Worm (Caenorhabditis elegans) whole organism, young adult: ENCODE measurements around the gene sec-22.
A peak's percentile ranks its signal among the peaks of the same experiment; 100 is the strongest.

Experiments
- B0019.2 ChIP-seq: fragments of 200-800 bp; sonication (Bioruptor generic); conservative IDR thresholded peaks from 2 replicates; pipeline ENCODE4 v1.3.6; 2022; ENCODE audit warnings: missing genetic modification reagents, missing genetic modification characterization, missing compliant biosample characterization
- B0261.1 ChIP-seq: sonication (generic microtip); optimal IDR thresholded peaks from 2 replicates; lab custom pipeline; 2016; ENCODE audit warnings: mild to moderate bottlenecking, missing genetic modification characterization, moderate library complexity, missing compliant biosample characterization
- B0336.3 ChIP-seq: fragments of 200-800 bp; sonication (Bioruptor generic); IDR thresholded peaks from 2 replicates; pipeline ENCODE4 v1.3.6; 2022; ENCODE audit warnings: missing genetic modification characterization, missing compliant biosample characterization
- C06A6.2 ChIP-seq: fragments of 200-800 bp; sonication (Bioruptor generic); conservative IDR thresholded peaks from 2 replicates; pipeline ENCODE4 v1.3.6; 2022; ENCODE audit warnings: missing genetic modification characterization, missing compliant biosample characterization
- F33H1.4 ChIP-seq: fragments of 200-800 bp; sonication (Bioruptor generic); IDR thresholded peaks from 2 replicates; pipeline ENCODE4 v1.3.6; 2022; ENCODE audit warnings: missing genetic modification reagents, missing genetic modification characterization, missing compliant biosample characterization
- F39B2.1 ChIP-seq: fragments of 200-800 bp; sonication (Bioruptor generic); IDR thresholded peaks from 2 replicates; pipeline ENCODE4 v1.3.6; 2022; ENCODE audit warnings: missing genetic modification reagents, missing genetic modification characterization, missing compliant biosample characterization
- Y67H2A.10 ChIP-seq: fragments of 200-800 bp; sonication (Bioruptor generic); conservative IDR thresholded peaks from 2 replicates; pipeline ENCODE4 v1.3.6; 2022; ENCODE audit warnings: missing genetic modification reagents, missing genetic modification characterization, missing compliant biosample characterization
- Y95B8A.8 ChIP-seq: fragments of 200-800 bp; sonication (Bioruptor generic); IDR thresholded peaks from 2 replicates; pipeline ENCODE4 v1.3.6; 2022; ENCODE audit warnings: missing genetic modification reagents, missing genetic modification characterization, missing compliant biosample characterization
- ama-1 ChIP-seq, 3 experiments: fragments of 150-350 bp in 1 of 3; sonication (generic microtip) in 2 of 3; optimal IDR thresholded peaks; 2 replicates each; lab custom pipeline; 2014 to 2018; ENCODE audit warnings: missing biosample characterization in 2 of 3, missing genetic modification characterization in 2 of 3, missing genetic modification reagents in 2 of 3
- atf-7 ChIP-seq: sonication (generic microtip); optimal IDR thresholded peaks from 2 replicates; lab custom pipeline; 2017; ENCODE audit warnings: mild to moderate bottlenecking, missing genetic modification characterization, missing compliant biosample characterization
- attf-6 ChIP-seq: fragments of 200-800 bp; sonication (Bioruptor generic); IDR thresholded peaks from 2 replicates; pipeline ENCODE4 v1.3.6; 2022; ENCODE audit warnings: missing genetic modification reagents, missing genetic modification characterization, missing compliant biosample characterization
- bed-1 ChIP-seq: fragments of 200-800 bp; sonication (Bioruptor generic); IDR thresholded peaks from 2 replicates; pipeline ENCODE4 v1.3.6; 2022; ENCODE audit warnings: missing genetic modification reagents, missing genetic modification characterization, missing compliant biosample characterization
- ceh-27 ChIP-seq: fragments of 200-800 bp; sonication (Bioruptor generic); optimal IDR thresholded peaks from 2 replicates; lab custom pipeline; 2018; ENCODE audit warnings: mild to moderate bottlenecking, missing genetic modification characterization, moderate library complexity, missing compliant biosample characterization
- ceh-40 ChIP-seq: fragments of 200-800 bp; sonication (Bioruptor generic); IDR thresholded peaks from 2 replicates; pipeline ENCODE4 v1.3.6; 2022; ENCODE audit warnings: missing genetic modification characterization, missing compliant biosample characterization
- ceh-79 ChIP-seq: sonication (generic microtip); optimal IDR thresholded peaks from 2 replicates; lab custom pipeline; 2017; ENCODE audit warnings: mild to moderate bottlenecking, missing genetic modification characterization, missing compliant biosample characterization
- ceh-91 ChIP-seq: fragments of 200-800 bp; sonication (Bioruptor generic); IDR thresholded peaks from 2 replicates; pipeline ENCODE4 v1.3.6; 2022; ENCODE audit warnings: missing genetic modification reagents, missing genetic modification characterization, missing compliant biosample characterization
- die-1 ChIP-seq: sonication (generic microtip); optimal IDR thresholded peaks from 2 replicates; lab custom pipeline; 2016; ENCODE audit warnings: missing genotype, mild to moderate bottlenecking, missing genetic modification characterization, missing compliant biosample characterization
- efl-1 ChIP-seq: fragments of 150-350 bp; optimal IDR thresholded peaks from 2 replicates; lab custom pipeline; 2014; ENCODE audit warnings: missing biosample characterization, missing genetic modification reagents, missing genetic modification characterization
- fkh-3 ChIP-seq: sonication (generic microtip); optimal IDR thresholded peaks from 2 replicates; lab custom pipeline; 2016; ENCODE audit warnings: mild to moderate bottlenecking, missing genetic modification characterization, missing compliant biosample characterization
- him-1 ChIP-seq: sonication (generic microtip); optimal IDR thresholded peaks from 2 replicates; lab custom pipeline; 2016; ENCODE audit warnings: missing genotype, missing genetic modification reagents, missing genetic modification characterization, missing compliant biosample characterization
- hlh-26 ChIP-seq: fragments of 200-800 bp; sonication (Bioruptor generic); conservative IDR thresholded peaks from 2 replicates; pipeline ENCODE4 v1.3.6; 2022; ENCODE audit warnings: missing genetic modification reagents, missing genetic modification characterization, missing compliant biosample characterization
- hmg-1.2 ChIP-seq: fragments of 200-800 bp; sonication (Bioruptor generic); IDR thresholded peaks from 2 replicates; pipeline ENCODE4 v1.3.6; 2022; ENCODE audit warnings: missing genetic modification reagents, missing genetic modification characterization, missing compliant biosample characterization
- let-607 ChIP-seq, 2 experiments: fragments of 200-800 bp in 1 of 2; sonication (Bioruptor generic) in 1 of 2; sonication (generic microtip) in 1 of 2; optimal IDR thresholded peaks; 2 replicates each; lab custom pipeline; 2016 to 2018; ENCODE audit warnings: mild to moderate bottlenecking in 2 of 2, missing compliant biosample characterization in 2 of 2, missing genetic modification characterization in 2 of 2, moderate library complexity in 2 of 2, missing genotype in 1 of 2
- lin-26 ChIP-seq: fragments of 200-800 bp; sonication (Bioruptor generic); IDR thresholded peaks from 2 replicates; pipeline ENCODE4 v1.3.6; 2022; ENCODE audit warnings: missing genetic modification reagents, missing genetic modification characterization, missing compliant biosample characterization
- lin-54 ChIP-seq: fragments of 200-800 bp; sonication (Bioruptor generic); optimal IDR thresholded peaks from 2 replicates; lab custom pipeline; 2018; ENCODE audit warnings: mild to moderate bottlenecking, missing genetic modification characterization, missing compliant biosample characterization
- lsl-1 ChIP-seq: fragments of 200-800 bp; sonication (Bioruptor generic); optimal IDR thresholded peaks from 2 replicates; lab custom pipeline; 2018; ENCODE audit warnings: mild to moderate bottlenecking, missing genetic modification characterization, moderate library complexity, missing compliant biosample characterization
- madf-8 ChIP-seq: fragments of 200-800 bp; sonication (Bioruptor generic); conservative IDR thresholded peaks from 2 replicates; pipeline ENCODE4 v1.3.6; 2022; ENCODE audit warnings: missing genetic modification reagents, missing genetic modification characterization, missing compliant biosample characterization
- mcd-1 ChIP-seq: fragments of 200-800 bp; sonication (Bioruptor generic); IDR thresholded peaks from 2 replicates; pipeline ENCODE4 v1.3.6; 2022; ENCODE audit warnings: missing genetic modification reagents, missing genetic modification characterization, missing compliant biosample characterization
- mxl-1 ChIP-seq: sonication (generic microtip); optimal IDR thresholded peaks from 2 replicates; lab custom pipeline; 2016; ENCODE audit warnings: missing genetic modification characterization, missing compliant biosample characterization
- nhr-120 ChIP-seq: fragments of 200-800 bp; sonication (Bioruptor generic); IDR thresholded peaks from 2 replicates; pipeline ENCODE4 v1.3.6; 2022; ENCODE audit warnings: missing genetic modification characterization, missing compliant biosample characterization
- nhr-27 ChIP-seq: fragments of 200-800 bp; sonication (Bioruptor generic); optimal IDR thresholded peaks from 2 replicates; lab custom pipeline; 2018; ENCODE audit warnings: mild to moderate bottlenecking, missing genetic modification characterization, moderate library complexity, missing compliant biosample characterization
- nhr-90 ChIP-seq: sonication (generic microtip); optimal IDR thresholded peaks from 2 replicates; lab custom pipeline; 2016; ENCODE audit warnings: missing genotype, mild to moderate bottlenecking, missing genetic modification characterization, missing compliant biosample characterization
- pbrm-1 ChIP-seq: fragments of 200-800 bp; sonication (Bioruptor generic); IDR thresholded peaks from 2 replicates; pipeline ENCODE4 v1.3.6; 2022; ENCODE audit warnings: missing genetic modification reagents, missing genetic modification characterization, missing compliant biosample characterization
- rpc-1 ChIP-seq, 2 experiments: fragments of 150-350 bp in 1 of 2; sonication (generic microtip) in 1 of 2; optimal IDR thresholded peaks; 2 replicates each; lab custom pipeline; 2014 to 2018; ENCODE audit warnings: missing biosample characterization in 1 of 2, missing genetic modification characterization in 1 of 2, missing genetic modification reagents in 1 of 2, missing genotype in 1 of 2
- sdz-38 ChIP-seq: sonication (generic microtip); optimal IDR thresholded peaks from 2 replicates; lab custom pipeline; 2016; ENCODE audit warnings: missing genotype, missing genetic modification characterization, missing compliant biosample characterization
- somi-1 ChIP-seq: fragments of 200-800 bp; sonication (Bioruptor generic); optimal IDR thresholded peaks from 2 replicates; lab custom pipeline; 2018; ENCODE audit warnings: mild to moderate bottlenecking, missing genetic modification characterization, missing compliant biosample characterization
- tbp1 ChIP-seq: fragments of 200-800 bp; sonication (Bioruptor generic); optimal IDR thresholded peaks from 2 replicates; lab custom pipeline; 2018; ENCODE audit warnings: mild to moderate bottlenecking, missing genetic modification characterization, missing compliant biosample characterization
- tbx-9 ChIP-seq: sonication (generic microtip); optimal IDR thresholded peaks from 2 replicates; lab custom pipeline; 2016; ENCODE audit warnings: borderline replicate concordance, missing genetic modification characterization, inconsistent platforms, missing compliant biosample characterization
- unc-130 ChIP-seq: sonication (generic microtip); optimal IDR thresholded peaks from 2 replicates; lab custom pipeline; 2016; ENCODE audit warnings: missing genetic modification reagents, missing genetic modification characterization, missing compliant biosample characterization
- zfh-2 ChIP-seq: fragments of 200-800 bp; sonication (Bioruptor generic); conservative IDR thresholded peaks from 2 replicates; pipeline ENCODE4 v1.3.6; 2022; ENCODE audit warnings: missing genetic modification reagents, missing genetic modification characterization, missing compliant biosample characterization
- ztf-26 ChIP-seq: sonication (generic microtip); optimal IDR thresholded peaks from 2 replicates; lab custom pipeline; 2017; ENCODE audit warnings: missing genetic modification characterization, missing compliant biosample characterization
- ztf-28 ChIP-seq: fragments of 200-800 bp; sonication (Bioruptor generic); IDR thresholded peaks from 2 replicates; pipeline ENCODE4 v1.3.6; 2022; ENCODE audit warnings: missing genetic modification reagents, missing genetic modification characterization, missing compliant biosample characterization

Gene sec-22

DNA sequence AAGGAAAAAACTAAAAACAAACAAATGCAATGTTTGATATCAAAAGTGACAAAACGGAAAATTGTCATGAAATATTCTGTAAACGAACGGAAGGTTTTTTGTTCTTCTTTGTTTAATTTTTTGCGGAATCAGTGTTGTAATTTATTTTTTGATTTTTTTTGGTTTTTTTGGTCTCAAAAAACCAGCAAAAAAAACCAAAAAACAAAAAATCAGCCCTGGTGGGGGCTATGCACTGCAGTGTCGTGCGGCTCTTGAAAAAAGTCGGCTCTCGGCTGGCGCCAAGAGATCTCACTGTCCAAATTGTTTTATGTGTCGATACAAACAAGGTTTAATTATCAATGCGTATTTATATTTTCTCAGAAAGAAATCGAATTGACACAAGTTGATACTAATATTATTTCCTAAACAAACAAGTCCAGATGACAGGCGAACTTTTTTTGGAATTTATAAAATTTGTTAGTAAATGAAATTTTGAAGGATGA is 22.9 kb upstream of the sec-22 start (continued):
- TF ChIP-seq mcd-1 (0 out of 2 replicates have a peak, but pooled peaks have one; percentile 15), B0019.2 (GFP tag; lab: Robert Waterston, UW) (no peak), C06A6.2 (no peak), somi-1 (GFP tag; lab: Kevin White, UChicago) (peak; percentile 55), tbp1 (GFP tag; lab: Kevin White, UChicago) (peak; percentile 16), Y67H2A.10 (GFP tag; lab: Robert Waterston, UW) (no peak), tbx-9 (tag; lab: Kevin White, UChicago) (no peak), ceh-27 (GFP tag; lab: Kevin White, UChicago) (no peak), unc-130 (no peak), ceh-91 (no peak), sdz-38 (tag; lab: Kevin White, UChicago) (no peak), nhr-120 (no peak), let-607 (tag; optimal IDR thresholded peaks at IDR 0.05; lab: Kevin White, UChicago) (peak; percentile 22), him-1 (no peak), lin-26 (0 out of 2 replicates have a peak, but pooled peaks have one; percentile 31), B0336.3 (GFP tag; lab: Robert Waterston, UW) (peak; percentile 64; the same call in 1 of the 2 replicates), die-1 (tag; lab: Kevin White, UChicago) (no peak), atf-7 (tag; lab: Kevin White, UChicago) (peak; percentile 26), hlh-26 (no peak), hmg-1.2 (GFP tag; lab: Robert Waterston, UW) (peak; percentile 40; the same call in 1 of the 2 replicates), ama-1 (optimal IDR thresholded peaks at IDR 0.05; lab: Kevin White, UChicago) (no peak), ama-1 (GFP tag; optimal IDR thresholded peaks at IDR 0.05; lab: Kevin White, UChicago) (no peak), bed-1 (GFP tag; lab: Robert Waterston, UW) (0 out of 2 replicates have a peak, but pooled peaks have one; percentile 13), ceh-40 (no peak), pbrm-1 (GFP tag; lab: Robert Waterston, UW) (0 out of 2 replicates have a peak, but pooled peaks have one; percentile 34), Y95B8A.8 (GFP tag; lab: Robert Waterston, UW) (peak; percentile 72; the same call in 1 of the 2 replicates), nhr-90 (tag; lab: Kevin White, UChicago) (no peak), nhr-27 (no peak), lsl-1 (GFP tag; lab: Kevin White, UChicago) (no peak), attf-6 (GFP tag; lab: Robert Waterston, UW) (no peak)

DNA sequence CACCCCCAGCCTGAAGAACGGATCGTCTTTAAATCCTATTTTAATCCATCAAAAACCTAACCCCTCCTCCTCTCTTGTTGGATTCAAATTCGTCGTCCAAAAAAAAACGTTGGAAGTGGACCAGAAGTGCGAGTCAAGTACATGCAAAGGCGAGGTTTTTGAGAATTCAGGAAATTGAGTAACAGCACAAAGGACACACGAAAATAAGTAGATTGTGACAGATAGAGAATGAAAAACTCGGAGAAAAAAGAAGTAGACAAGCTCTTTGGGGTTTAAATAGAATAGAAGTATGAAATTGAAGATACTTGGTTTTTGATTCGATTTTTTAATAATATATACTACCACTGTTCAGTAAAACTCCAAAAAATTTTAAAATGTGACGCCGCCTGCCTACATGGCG is 20.6 kb upstream of the sec-22 start:
- TF ChIP-seq rpc-1 (optimal IDR thresholded peaks at IDR 0.05; lab: Kevin White, UChicago), result no peak
- peak; percentile 26 for TF ChIP-seq rpc-1 (tag; optimal IDR thresholded peaks at IDR 0.05; lab: Kevin White, UChicago)
- TF ChIP-seq efl-1 (GFP tag; lab: Kevin White, UChicago), result no peak
- no peak for TF ChIP-seq F33H1.4 (GFP tag; lab: Robert Waterston, UW)
- no peak for TF ChIP-seq ztf-26 (tag; lab: Kevin White, UChicago)
- no peak for TF ChIP-seq bed-1 (GFP tag; lab: Robert Waterston, UW)
- no peak for TF ChIP-seq nhr-27
- TF ChIP-seq mxl-1 (tag; lab: Kevin White, UChicago), result no peak
- TF ChIP-seq madf-8 (GFP tag; lab: Robert Waterston, UW), result no peak

DNA sequence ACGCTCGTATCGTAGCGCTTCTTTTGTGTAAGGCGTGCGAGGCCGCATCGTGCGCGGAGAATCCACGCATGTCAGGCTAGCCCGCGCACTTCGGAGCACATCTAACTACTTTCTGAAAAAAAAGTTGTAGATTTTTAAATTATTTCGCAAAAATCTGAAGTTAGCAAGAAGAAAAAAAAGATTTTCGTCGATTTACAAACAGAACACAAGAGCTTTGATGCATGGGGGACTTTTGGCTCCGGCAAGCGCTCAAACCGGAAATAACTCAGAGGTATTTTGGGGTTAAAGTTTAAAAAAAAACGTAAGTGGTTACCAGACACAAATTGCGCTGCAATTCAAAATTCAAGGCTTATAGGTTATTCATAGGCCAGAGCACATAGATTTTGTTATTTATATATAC is 17.9 kb upstream of the sec-22 start, which contains the start of the genes F55A4.13 and nlf-1:
TSS of gene F55A4.13 (minus strand) at position 101 of the 400 bp plus-strand sequence.
TSS of gene nlf-1 (minus strand) at position 112 of the 400 bp plus-strand sequence.
- TF ChIP-seq pbrm-1 (GFP tag; lab: Robert Waterston, UW) (no peak), zfh-2 (GFP tag; lab: Robert Waterston, UW) (no peak; the same call in 1 of the 2 replicates), B0261.1 (tag; lab: Kevin White, UChicago) (no peak), lin-54 (GFP tag; lab: Kevin White, UChicago) (no peak), F39B2.1 (GFP tag; lab: Robert Waterston, UW) (no peak), lin-26 (no peak), Y67H2A.10 (GFP tag; lab: Robert Waterston, UW) (no peak), ceh-79 (no peak), tbx-9 (tag; lab: Kevin White, UChicago) (no peak), fkh-3 (tag; lab: Kevin White, UChicago) (no peak), ztf-28 (GFP tag; lab: Robert Waterston, UW) (no peak)
